Fruit fly (Drosophila melanogaster) whole organism, prepupa: Measurements from ENCODE around the gene gpp.

ENCODE experiments used
- CG10669 ChIP-seq: fragments of 200-800 bp; sonication (Bioruptor generic); optimal IDR thresholded peaks from 3 replicates; lab custom pipeline; 2018; ENCODE audit warnings: missing biosample characterization, mild to moderate bottlenecking, missing genetic modification characterization, moderate library complexity
- CG11294 ChIP-seq: fragments of 200-800 bp; sonication (Bioruptor generic); IDR thresholded peaks from 2 replicates; pipeline ENCODE4 v1.3.6; 2022; ENCODE audit warnings: missing biosample characterization, missing genetic modification characterization
- CG11762 ChIP-seq: fragments of 200-800 bp; sonication (Bioruptor generic); optimal IDR thresholded peaks from 3 replicates; lab custom pipeline; 2016; ENCODE audit warnings: missing biosample characterization, missing genetic modification characterization; ENCODE audit not compliant: insufficient read depth
- CG9139 ChIP-seq: fragments of 200-800 bp; sonication (Bioruptor generic); optimal IDR thresholded peaks from 3 replicates; lab custom pipeline; 2017; ENCODE audit warnings: missing biosample characterization, mild to moderate bottlenecking, missing genetic modification characterization
- Gug ChIP-seq: fragments of 200-800 bp; sonication (Bioruptor generic); IDR thresholded peaks from 2 replicates; pipeline ENCODE4 v1.3.6; 2022; ENCODE audit warnings: missing biosample characterization, missing genetic modification characterization
- Sox102F ChIP-seq: fragments of 200-800 bp; sonication (Bioruptor generic); optimal IDR thresholded peaks from 2 replicates; lab custom pipeline; 2016; ENCODE audit warnings: missing biosample characterization, mild to moderate bottlenecking, missing genetic modification characterization
- acj6 ChIP-seq: fragments of 200-800 bp; sonication (Bioruptor generic); optimal IDR thresholded peaks from 3 replicates; lab custom pipeline; 2016; ENCODE audit warnings: missing biosample characterization, missing genetic modification characterization
- fkh ChIP-seq: fragments of 200-800 bp; sonication (Bioruptor generic); optimal IDR thresholded peaks from 3 replicates; lab custom pipeline; 2017; ENCODE audit warnings: missing biosample characterization, mild to moderate bottlenecking, missing genetic modification characterization, moderate library complexity
- ss ChIP-seq, 2 experiments: fragments of 200-800 bp; sonication (Bioruptor generic); optimal IDR thresholded peaks; 2 replicates in 1 of 2; 3 replicates in 1 of 2; lab custom pipeline; 2017 to 2018; ENCODE audit warnings: mild to moderate bottlenecking in 2 of 2, missing biosample characterization in 2 of 2, missing genetic modification characterization in 2 of 2, moderate library complexity in 1 of 2

DNA sequence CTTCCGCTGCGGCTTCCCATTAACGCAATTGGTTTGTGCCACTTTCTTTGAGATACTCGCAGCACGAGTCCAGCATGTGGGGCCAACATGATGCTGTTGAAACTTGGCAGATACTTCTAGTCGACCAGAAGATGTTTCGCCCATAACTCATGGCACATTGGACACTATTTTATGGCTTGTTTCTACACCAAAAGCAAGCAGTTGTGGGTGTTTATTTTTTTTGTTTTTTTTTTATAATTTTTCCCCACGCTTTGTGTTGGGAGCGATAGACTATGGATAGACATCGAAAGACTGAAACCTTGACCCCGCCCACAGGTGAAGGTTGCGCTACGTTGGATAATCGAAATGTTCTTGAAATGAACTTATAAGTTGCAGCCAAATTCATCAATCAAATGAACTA, 6.9 kb upstream of the gpp start:
- TF ChIP-seq ss (GFP tag; optimal IDR thresholded peaks at IDR 0.05; lab: Kevin White, UChicago) (no peak), CG10669 (GFP tag; lab: Kevin White, UChicago) (no peak), acj6 (GFP tag; lab: Kevin White, UChicago) (no peak), CG9139 (GFP tag; lab: Kevin White, UChicago) (no peak), CG11294 (GFP tag; lab: Robert Waterston, UW) (no peak), Sox102F (GFP tag; lab: Kevin White, UChicago) (no peak), fkh (GFP tag; lab: Kevin White, UChicago) (no peak), CG11762 (GFP tag; lab: Kevin White, UChicago) (no peak), Gug (GFP tag; lab: Robert Waterston, UW) (no peak)
